Worm (Caenorhabditis elegans) whole organism, L1 larva: Measurements from ENCODE around the gene gop-1.

Experiments used
- aha-1 ChIP-seq: fragments of 150-350 bp; optimal IDR thresholded peaks from 2 replicates; lab custom pipeline; 2014; ENCODE audit warnings: missing biosample characterization, missing genetic modification characterization
- aly-2 ChIP-seq: fragments of 150-350 bp; optimal IDR thresholded peaks from 2 replicates; lab custom pipeline; 2014; ENCODE audit warnings: missing biosample characterization, missing genetic modification characterization
- blmp-1 ChIP-seq: fragments of 150-350 bp; optimal IDR thresholded peaks from 2 replicates; lab custom pipeline; 2014; ENCODE audit warnings: missing biosample characterization, missing genetic modification characterization
- ceh-8 ChIP-seq: fragments of 200-800 bp; sonication (Bioruptor generic); optimal IDR thresholded peaks from 2 replicates; lab custom pipeline; 2018; ENCODE audit warnings: mild to moderate bottlenecking, missing genetic modification characterization, moderate library complexity, missing compliant biosample characterization
- ceh-82 ChIP-seq, 3 experiments: fragments of 150-350 bp in 1 of 3; sonication (generic microtip) in 2 of 3; optimal IDR thresholded peaks; 2 replicates each; lab custom pipeline; 2014 to 2017; ENCODE audit warnings: missing biosample characterization in 3 of 3, missing genetic modification characterization in 3 of 3
- ceh-90 ChIP-seq: sonication (generic microtip); optimal IDR thresholded peaks from 2 replicates; lab custom pipeline; 2016; ENCODE audit warnings: missing genetic modification characterization, missing compliant biosample characterization
- dsc-1 ChIP-seq: sonication (generic microtip); optimal IDR thresholded peaks from 2 replicates; lab custom pipeline; 2016; ENCODE audit warnings: mild to moderate bottlenecking, missing genetic modification characterization, missing compliant biosample characterization
- efl-1 ChIP-seq, 4 experiments: fragments of 150-350 bp; optimal IDR thresholded peaks in 3 of 4; peaks in 1 of 4; 1 replicate in 1 of 4; 2 replicates in 3 of 4; lab custom pipeline; 2014; ENCODE audit warnings: missing biosample characterization in 2 of 4, missing genetic modification characterization in 2 of 4, missing genetic modification reagents in 2 of 4
- efl-3 ChIP-seq: fragments of 200-800 bp; sonication (Bioruptor generic); optimal IDR thresholded peaks from 2 replicates; lab custom pipeline; 2018; ENCODE audit warnings: mild to moderate bottlenecking, missing genetic modification characterization, missing compliant biosample characterization
- egl-13 ChIP-seq: sonication (generic microtip); optimal IDR thresholded peaks from 2 replicates; lab custom pipeline; 2016; ENCODE audit warnings: missing genotype, missing genetic modification reagents, missing genetic modification characterization, missing compliant biosample characterization
- egl-27 ChIP-seq, 2 experiments: fragments of 150-350 bp in 1 of 2; sonication (generic microtip); optimal IDR thresholded peaks; 3 replicates each; lab custom pipeline; 2017 to 2018; ENCODE audit warnings: missing biosample characterization in 2 of 2, missing genetic modification characterization in 2 of 2, missing genetic modification reagents in 2 of 2
- elt-3 ChIP-seq, 6 experiments: fragments of 150-350 bp in 1 of 6; sonication (generic microtip); optimal IDR thresholded peaks; 2 replicates each; lab custom pipeline; 2017 to 2018; ENCODE audit warnings: missing biosample characterization in 6 of 6, missing genetic modification characterization in 6 of 6, inconsistent platforms in 1 of 6
- fkh-8 ChIP-seq: sonication (generic microtip); optimal IDR thresholded peaks from 2 replicates; lab custom pipeline; 2016; ENCODE audit warnings: mild to moderate bottlenecking, missing genetic modification characterization, missing compliant biosample characterization
- fos-1 ChIP-seq: fragments of 150-350 bp; optimal IDR thresholded peaks from 2 replicates; lab custom pipeline; 2014; ENCODE audit warnings: missing biosample characterization, missing genetic modification characterization
- hpl-2 ChIP-seq: fragments of 150-350 bp; optimal IDR thresholded peaks from 2 replicates; lab custom pipeline; 2014; ENCODE audit warnings: missing biosample characterization, missing genetic modification reagents, missing genetic modification characterization
- jun-1 ChIP-seq: fragments of 150-350 bp; optimal IDR thresholded peaks from 2 replicates; lab custom pipeline; 2014; ENCODE audit warnings: missing biosample characterization, missing genetic modification reagents, missing genetic modification characterization
- lin-14 ChIP-seq: fragments of 200-800 bp; sonication (Bioruptor generic); optimal IDR thresholded peaks from 2 replicates; lab custom pipeline; 2018; ENCODE audit warnings: mild to moderate bottlenecking, missing genetic modification characterization, moderate library complexity, missing compliant biosample characterization
- lin-15B ChIP-seq: fragments of 150-350 bp; sonication (generic microtip); optimal IDR thresholded peaks from 3 replicates; lab custom pipeline; 2014; ENCODE audit warnings: missing biosample characterization, missing genetic modification characterization
- lin-35 ChIP-seq, 2 experiments: fragments of 150-350 bp; optimal IDR thresholded peaks; 2 replicates each; lab custom pipeline; 2014; ENCODE audit warnings: missing biosample characterization in 2 of 2, missing genetic modification characterization in 2 of 2, missing genetic modification reagents in 2 of 2
- lsy-2 ChIP-seq, 2 experiments: fragments of 150-350 bp; optimal IDR thresholded peaks; 2 replicates each; lab custom pipeline; 2014; ENCODE audit warnings: missing biosample characterization in 2 of 2, missing genetic modification characterization in 2 of 2
- mep-1 ChIP-seq: fragments of 150-350 bp; optimal IDR thresholded peaks from 2 replicates; lab custom pipeline; 2014; ENCODE audit warnings: missing biosample characterization, missing genetic modification characterization
- nhr-237 ChIP-seq: fragments of 150-350 bp; optimal IDR thresholded peaks from 2 replicates; lab custom pipeline; 2014; ENCODE audit warnings: missing biosample characterization, missing genetic modification characterization
- nhr-28 ChIP-seq: fragments of 150-350 bp; optimal IDR thresholded peaks from 2 replicates; lab custom pipeline; 2014; ENCODE audit warnings: missing biosample characterization, missing genetic modification characterization
- nhr-47 ChIP-seq: sonication (generic microtip); optimal IDR thresholded peaks from 2 replicates; lab custom pipeline; 2016; ENCODE audit warnings: mild to moderate bottlenecking, missing genetic modification characterization, moderate library complexity, missing compliant biosample characterization
- nhr-76 ChIP-seq: sonication (generic microtip); optimal IDR thresholded peaks from 2 replicates; lab custom pipeline; 2017; ENCODE audit warnings: missing biosample characterization, missing genetic modification characterization
- nhr-77 ChIP-seq: fragments of 150-350 bp; optimal IDR thresholded peaks from 2 replicates; lab custom pipeline; 2014; ENCODE audit warnings: missing biosample characterization, missing genetic modification characterization
- nhr-85 ChIP-seq: sonication (generic microtip); peaks from one replicate; lab custom pipeline; 2016; ENCODE audit warnings: missing genetic modification characterization, inconsistent platforms, missing compliant biosample characterization
- nhr-90 ChIP-seq: sonication (generic microtip); optimal IDR thresholded peaks from 2 replicates; lab custom pipeline; 2016; ENCODE audit warnings: mild to moderate bottlenecking, missing genetic modification characterization, missing compliant biosample characterization; ENCODE audit not compliant: poor library complexity
- pag-3 ChIP-seq: sonication (generic microtip); optimal IDR thresholded peaks from 2 replicates; lab custom pipeline; 2017; ENCODE audit warnings: missing genetic modification characterization, mild to moderate bottlenecking, missing compliant biosample characterization, antibody characterized with exemption, borderline replicate concordance; ENCODE audit not compliant: insufficient read depth
- pqm-1 ChIP-seq: sonication (generic microtip); optimal IDR thresholded peaks from 3 replicates; lab custom pipeline; 2017; ENCODE audit warnings: missing biosample characterization, missing genetic modification characterization
- skn-1 ChIP-seq: fragments of 150-350 bp; optimal IDR thresholded peaks from 2 replicates; lab custom pipeline; 2014; ENCODE audit warnings: missing biosample characterization, missing genetic modification characterization
- snu-23 ChIP-seq: sonication (generic microtip); optimal IDR thresholded peaks from 2 replicates; lab custom pipeline; 2016; ENCODE audit warnings: missing genetic modification characterization, missing compliant biosample characterization
- sox-4 ChIP-seq: sonication (generic microtip); optimal IDR thresholded peaks from 2 replicates; lab custom pipeline; 2016; ENCODE audit warnings: missing genetic modification characterization, missing compliant biosample characterization
- unc-62 ChIP-seq: fragments of 150-350 bp; optimal IDR thresholded peaks from 2 replicates; lab custom pipeline; 2014; ENCODE audit warnings: missing biosample characterization, missing genetic modification reagents, missing genetic modification characterization
- unc-98 ChIP-seq: fragments of 200-800 bp; sonication (Bioruptor generic); IDR thresholded peaks from 2 replicates; pipeline ENCODE4 v1.3.6; 2022; ENCODE audit warnings: missing genetic modification characterization, missing compliant biosample characterization
- vab-15 ChIP-seq: sonication (generic microtip); optimal IDR thresholded peaks from 2 replicates; lab custom pipeline; 2017; ENCODE audit warnings: missing genotype, mild to moderate bottlenecking, missing genetic modification characterization, missing compliant biosample characterization
- zag-1 ChIP-seq: fragments of 150-350 bp; optimal IDR thresholded peaks from 2 replicates; lab custom pipeline; 2014; ENCODE audit warnings: missing biosample characterization, missing genetic modification characterization
- zip-4 ChIP-seq: fragments of 200-800 bp; sonication (Bioruptor generic); optimal IDR thresholded peaks from 2 replicates; lab custom pipeline; 2018; ENCODE audit warnings: mild to moderate bottlenecking, missing genetic modification characterization, moderate library complexity, missing compliant biosample characterization

The gop-1 gene

ce11 chrIII:5222777-5223176 lies 31.5 kb upstream of the gop-1 start (continued):
- TF ChIP-seq snu-23 (GFP tag; lab: Kevin White, UChicago) (no peak), efl-1 (optimal IDR thresholded peaks at IDR 0.05; lab: Kevin White, UChicago) (no peak), efl-1 (GFP tag; optimal IDR thresholded peaks at IDR 0.05 in 1 of 2; lab: Kevin White, UChicago) (peak in 1 of 2 experiments; percentile 67), hpl-2 (GFP tag; lab: Kevin White, UChicago) (no peak), fkh-8 (tag; lab: Kevin White, UChicago) (no peak), ceh-90 (tag; lab: Kevin White, UChicago) (no peak), pqm-1 (no peak), nhr-76 (tag; lab: Kevin White, UChicago) (no peak), elt-3 (tag; optimal IDR thresholded peaks at IDR 0.05; lab: Kevin White, UChicago) (no peak), nhr-90 (tag; lab: Kevin White, UChicago) (no peak), nhr-47 (tag; lab: Kevin White, UChicago) (no peak), jun-1 (tag; lab: Kevin White, UChicago) (no peak), fos-1 (no peak), egl-13 (tag; lab: Kevin White, UChicago) (no peak), mep-1 (tag; lab: Kevin White, UChicago) (peak; percentile 35), unc-98 (no peak), aly-2 (tag; lab: Kevin White, UChicago) (no peak), nhr-77 (peak; percentile 12), lin-15B (tag; lab: Kevin White, UChicago) (no peak), nhr-28 (tag; lab: Kevin White, UChicago) (no peak), dsc-1 (tag; lab: Kevin White, UChicago) (no peak), lin-14 (peak; percentile 60)

ce11 chrIII:5224908-5225307 lies 29.3 kb upstream of the gop-1 start:
- no peak for TF ChIP-seq aha-1 (tag; lab: Kevin White, UChicago)
- TF ChIP-seq fos-1: peak; percentile 81
- no peak for TF ChIP-seq egl-27 (tag; optimal IDR thresholded peaks at IDR 0.05; lab: Kevin White, UChicago)
- no peak for TF ChIP-seq nhr-237 (tag; lab: Kevin White, UChicago)
- no peak for TF ChIP-seq zag-1
- peak in 1 of 3 experiments; percentile 27 for TF ChIP-seq ceh-82 (tag; optimal IDR thresholded peaks at IDR 0.05; lab: Kevin White, UChicago)
- TF ChIP-seq sox-4: no peak
- TF ChIP-seq unc-98: no peak
- no peak for TF ChIP-seq zip-4 (GFP tag; lab: Kevin White, UChicago)
- TF ChIP-seq aly-2 (tag; lab: Kevin White, UChicago): no peak
- TF ChIP-seq nhr-77: no peak
- TF ChIP-seq skn-1 (tag; lab: Kevin White, UChicago): peak; percentile 11
- TF ChIP-seq ceh-8 (GFP tag; lab: Kevin White, UChicago): no peak
- no peak for TF ChIP-seq vab-15 (tag; lab: Kevin White, UChicago)
- peak; percentile 37 for TF ChIP-seq lin-14
- TF ChIP-seq blmp-1: peak; percentile 35
- peak; percentile 6 for TF ChIP-seq snu-23 (GFP tag; lab: Kevin White, UChicago)
- no peak for TF ChIP-seq unc-62 (GFP tag; lab: Kevin White, UChicago)
- no peak for TF ChIP-seq efl-3
- no peak for TF ChIP-seq pag-3 (tag; lab: Kevin White, UChicago)

DNA sequence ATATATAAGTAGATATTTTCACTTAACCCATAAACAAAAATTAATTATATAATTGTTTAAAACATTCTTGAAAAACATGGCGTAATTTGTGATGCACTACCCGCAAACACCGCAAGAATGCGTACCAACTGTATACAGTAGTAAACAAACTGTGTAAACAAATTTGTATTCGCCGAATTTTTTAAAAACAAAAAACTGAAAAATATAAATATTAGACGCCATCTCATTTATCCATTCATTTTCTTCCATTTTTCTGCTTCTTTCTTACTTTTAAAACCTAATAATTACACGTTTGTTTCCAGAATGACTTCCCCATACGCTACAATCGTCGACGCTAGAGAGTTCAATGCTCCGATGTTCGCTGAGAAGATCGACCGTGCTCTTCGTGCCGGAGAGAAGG lies 28.9 kb upstream of the gop-1 start, which contains the start of gene nex-1:
Gene nex-1, plus strand, starts transcription at position 301 of the 400 bp plus-strand sequence.
- no peak for TF ChIP-seq hpl-2 (GFP tag; lab: Kevin White, UChicago)
- TF ChIP-seq lin-35 (GFP tag; optimal IDR thresholded peaks at IDR 0.05; lab: Kevin White, UChicago): no peak
- peak; percentile 50 for TF ChIP-seq nhr-85
- TF ChIP-seq lsy-2 (tag; optimal IDR thresholded peaks at IDR 0.05; lab: Kevin White, UChicago): peak in 1 of 2 experiments; percentile 7
